Worm (Caenorhabditis elegans) whole organism, L2 larva: ENCODE data around the gene aqp-11.

ENCODE experiments used
- nhr-10 ChIP-seq: sonication (generic microtip); optimal IDR thresholded peaks from 2 replicates; lab custom pipeline; 2017; ENCODE audit warnings: missing biosample characterization, missing genetic modification characterization
- unc-55 ChIP-seq: fragments of 150-350 bp; sonication (generic microtip); optimal IDR thresholded peaks from 3 replicates; lab custom pipeline; 2014; ENCODE audit warnings: missing biosample characterization, missing genetic modification reagents, missing genetic modification characterization

DNA sequence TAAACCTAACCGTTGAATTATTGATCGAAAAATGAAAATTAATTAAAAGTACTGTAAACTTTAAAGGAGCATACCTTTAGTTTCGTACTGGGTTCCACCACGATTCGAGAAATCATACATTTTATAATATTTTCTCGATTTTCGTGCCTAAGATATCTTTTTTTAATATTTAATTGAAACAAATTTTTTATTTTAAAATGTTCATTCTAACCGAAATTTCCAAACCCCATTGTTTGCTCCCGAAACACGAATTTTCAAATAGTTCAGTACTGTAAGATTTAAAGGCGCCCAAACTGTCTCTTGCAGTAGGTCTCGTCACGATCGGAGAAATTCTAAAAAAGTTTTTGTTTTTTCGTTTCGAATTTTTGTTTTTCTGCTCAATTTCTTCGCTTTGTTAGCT is 41.9 kb downstream of the aqp-11 start:
- no peak for TF ChIP-seq nhr-10 (tag; lab: Kevin White, UChicago)
- TF ChIP-seq unc-55 (GFP tag; lab: Kevin White, UChicago), result no peak
